Fruit fly (Drosophila melanogaster): ENCODE measurements around the gene CG11449.

dm6 chr3L:22416108-22416507 lies 38.1 kb upstream of the CG11449 start:
- no peak for TF ChIP-seq EcR (GFP tag; optimal IDR thresholded peaks at IDR 0.05)
- TF ChIP-seq Ets98B (GFP tag; IDR thresholded peaks at IDR 0.05) = no peak
- no peak for TF ChIP-seq rn (GFP tag; IDR thresholded peaks at IDR 0.05)
- no peak for TF ChIP-seq CG8159 (tag; optimal IDR thresholded peaks at IDR 0.05)
- no peak for TF ChIP-seq CG13204 (GFP tag; optimal IDR thresholded peaks at IDR 0.05)

All from whole organism, pupa.